Fruit fly (Drosophila melanogaster): Measurements from ENCODE around the gene acs.

Gene acs

DNA sequence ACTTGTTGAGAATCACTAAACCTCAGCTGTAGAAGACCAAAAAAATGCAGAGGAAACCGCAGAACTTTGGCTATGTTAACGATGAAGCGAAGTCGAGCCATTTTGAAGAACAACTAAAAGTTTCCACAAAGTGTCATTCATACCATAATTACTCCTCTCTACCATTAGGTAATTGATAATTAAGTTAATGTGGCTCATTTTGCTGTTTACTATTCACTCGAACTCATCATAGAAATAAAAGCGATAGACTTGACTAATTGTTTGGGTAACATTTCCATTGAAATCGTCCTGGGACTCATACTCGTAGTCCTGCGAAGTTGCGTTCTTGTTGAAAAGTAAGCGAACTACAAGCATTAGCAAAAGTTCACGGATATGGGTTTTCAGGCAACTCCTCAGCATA is 50.4 kb downstream of the acs start, which contains the start of gene Grl62a:
TSS of gene Grl62a (minus strand) at position 101 of the 400 bp plus-strand sequence.
- TF ChIP-seq Clk (GFP tag; optimal IDR thresholded peaks at IDR 0.05) (no peak), CG1620 (GFP tag; optimal IDR thresholded peaks at IDR 0.05) (no peak), ovo (GFP tag; optimal IDR thresholded peaks at IDR 0.05) (no peak), CG33017 (tag; optimal IDR thresholded peaks at IDR 0.05) (no peak), Mnt (GFP tag; optimal IDR thresholded peaks at IDR 0.05) (no peak), cic (GFP tag; optimal IDR thresholded peaks at IDR 0.05) (no peak)

- TF ChIP-seq Hr96 (GFP tag; optimal IDR thresholded peaks at IDR 0.05) (no peak), Crg-1 (GFP tag; optimal IDR thresholded peaks at IDR 0.05) (no peak), toe (GFP tag; optimal IDR thresholded peaks at IDR 0.05) (no peak), CG1620 (GFP tag; optimal IDR thresholded peaks at IDR 0.05) (no peak), pad (GFP tag; optimal IDR thresholded peaks at IDR 0.05) (no peak), CG7101 (tag; optimal IDR thresholded peaks at IDR 0.05) (no peak), cic (GFP tag; optimal IDR thresholded peaks at IDR 0.05) (no peak), CG33017 (tag; optimal IDR thresholded peaks at IDR 0.05) (no peak), CG5204 (GFP tag; optimal IDR thresholded peaks at IDR 0.05) (no peak), Mnt (GFP tag; optimal IDR thresholded peaks at IDR 0.05) (no peak), cnc (optimal IDR thresholded peaks at IDR 0.05) (no peak), CG14711 (tag; optimal IDR thresholded peaks at IDR 0.05) (no peak), Clk (GFP tag; optimal IDR thresholded peaks at IDR 0.05) (no peak), ovo (GFP tag; optimal IDR thresholded peaks at IDR 0.05) (no peak)
Observed at dm6 chr3L:2023291-2023690, 51.9 kb downstream of the acs start, which contains the start of gene Grl62b. Gene Grl62b, minus strand, starts transcription at chr3L:2023391.

Measured in whole organism, adult.